Worm (Caenorhabditis elegans) whole organism, young adult: ENCODE data around the gene spt-4.

Experiments
- ama-1 ChIP-seq, 3 experiments: fragments of 150-350 bp in 1 of 3; sonication (generic microtip) in 2 of 3; optimal IDR thresholded peaks; 2 replicates each; lab custom pipeline; 2014 to 2018; ENCODE audit warnings: missing biosample characterization in 2 of 3, missing genetic modification characterization in 2 of 3, missing genetic modification reagents in 2 of 3
- madf-10 ChIP-seq: sonication (generic microtip); optimal IDR thresholded peaks from 2 replicates; lab custom pipeline; 2016; ENCODE audit warnings: mild to moderate bottlenecking, missing genetic modification characterization, missing compliant biosample characterization
- madf-3 ChIP-seq: fragments of 200-800 bp; sonication (Bioruptor generic); IDR thresholded peaks from 2 replicates; pipeline ENCODE4 v1.3.6; 2022; ENCODE audit warnings: missing genetic modification reagents, missing genetic modification characterization, missing compliant biosample characterization
- mes-4 ChIP-seq: sonication (generic microtip); optimal IDR thresholded peaks from 2 replicates; lab custom pipeline; 2016; ENCODE audit warnings: missing genotype, missing genetic modification characterization, missing compliant biosample characterization
- nfya-1 ChIP-seq: sonication (generic microtip); optimal IDR thresholded peaks from 2 replicates; lab custom pipeline; 2017; ENCODE audit warnings: antibody characterized with exemption, missing compliant biosample characterization, missing genetic modification characterization, borderline replicate concordance; ENCODE audit not compliant: insufficient read depth
- repo-1 ChIP-seq: sonication (generic microtip); optimal IDR thresholded peaks from 2 replicates; lab custom pipeline; 2017; ENCODE audit warnings: mild to moderate bottlenecking, missing genetic modification characterization, missing compliant biosample characterization
- snpc-1.1 ChIP-seq: sonication (generic microtip); optimal IDR thresholded peaks from 2 replicates; lab custom pipeline; 2017; ENCODE audit warnings: missing genetic modification characterization, mild to moderate bottlenecking, missing compliant biosample characterization, antibody characterized with exemption, moderate library complexity, missing genotype, missing genetic modification reagents; ENCODE audit not compliant: insufficient read depth
- unc-62 ChIP-seq: fragments of 150-350 bp; optimal IDR thresholded peaks from 2 replicates; lab custom pipeline; 2014; ENCODE audit warnings: missing biosample characterization, missing genetic modification reagents, missing genetic modification characterization

DNA sequence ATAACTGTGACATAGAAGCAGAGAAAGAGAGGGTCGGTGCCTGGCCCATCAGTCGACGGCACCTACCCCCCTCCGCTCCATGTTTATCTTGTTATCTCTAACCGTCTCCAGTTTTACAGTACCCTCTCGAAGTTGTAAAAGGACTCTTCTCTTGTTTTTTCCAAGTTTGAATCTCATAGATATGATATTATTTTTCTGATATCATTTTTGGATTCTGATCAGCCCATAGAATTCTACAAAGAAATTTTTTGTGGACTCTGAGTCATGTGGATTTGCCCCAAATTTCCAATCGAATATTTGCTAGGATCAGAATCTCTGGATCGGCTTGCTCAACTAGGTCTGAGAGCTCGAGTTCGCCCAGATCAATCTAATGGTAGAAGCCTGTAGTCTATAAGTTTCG, 45.1 kb upstream of the spt-4 start, which contains the start of gene C29F9.6:
- no peak for TF ChIP-seq repo-1 (tag; lab: Kevin White, UChicago)
- TF ChIP-seq madf-3 (GFP tag; lab: Robert Waterston, UW): no peak
- no peak for TF ChIP-seq ama-1 (optimal IDR thresholded peaks at IDR 0.05; lab: Kevin White, UChicago)
- no peak for TF ChIP-seq ama-1 (GFP tag; optimal IDR thresholded peaks at IDR 0.05; lab: Kevin White, UChicago)
- TF ChIP-seq snpc-1.1: no peak
- TF ChIP-seq madf-10 (tag; lab: Kevin White, UChicago): no peak
- no peak for TF ChIP-seq unc-62 (GFP tag; lab: Kevin White, UChicago)
- no peak for TF ChIP-seq mes-4
- TF ChIP-seq nfya-1 (tag; lab: Kevin White, UChicago): no peak
